Worm (Caenorhabditis elegans): ENCODE results near the gene sre-5.

DNA sequence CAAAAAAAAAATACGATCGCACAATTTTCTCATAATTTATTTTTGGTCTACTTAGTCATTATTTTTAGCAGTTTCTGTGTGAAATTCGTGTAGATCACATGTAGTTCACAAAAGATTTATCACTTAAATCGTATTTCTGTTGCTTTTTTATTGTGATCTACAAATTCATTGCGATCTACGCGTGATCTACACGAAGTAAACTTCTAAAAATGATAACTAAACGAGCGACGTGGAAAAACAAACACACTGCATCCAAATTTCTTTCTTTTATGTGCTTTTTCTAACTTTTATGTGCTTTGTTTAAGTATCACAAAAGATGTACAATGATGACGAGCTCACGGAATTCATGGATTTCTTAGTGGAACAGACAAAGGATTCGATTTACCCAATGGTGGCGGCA, 25.1 kb upstream of the sre-5 start, which contains the start of gene B0212.3:
- no peak for TF ChIP-seq nhr-237 (tag; optimal IDR thresholded peaks at IDR 0.05)
- TF ChIP-seq unc-62 (GFP tag; optimal IDR thresholded peaks at IDR 0.05): no peak
- TF ChIP-seq sem-2 (GFP tag; optimal IDR thresholded peaks at IDR 0.05): no peak
- no peak for TF ChIP-seq nhr-12 (tag; optimal IDR thresholded peaks at IDR 0.05)
- TF ChIP-seq blmp-1 (tag; optimal IDR thresholded peaks at IDR 0.05): no peak
- no peak for TF ChIP-seq hlh-1 (tag; optimal IDR thresholded peaks at IDR 0.05)
- no peak for TF ChIP-seq nhr-28 (tag; optimal IDR thresholded peaks at IDR 0.05)
- no peak for TF ChIP-seq lsy-2 (tag; optimal IDR thresholded peaks at IDR 0.05)
- no peak for TF ChIP-seq nhr-2 (tag; optimal IDR thresholded peaks at IDR 0.05)
- no peak for TF ChIP-seq snpc-4 (tag; optimal IDR thresholded peaks at IDR 0.05)
- TF ChIP-seq pha-4 (tag; optimal IDR thresholded peaks at IDR 0.05): no peak

Data from whole organism, mixed stage, embryonic.